Worm (Caenorhabditis elegans): ENCODE data around the gene mex-6.

Gene mex-6

DNA sequence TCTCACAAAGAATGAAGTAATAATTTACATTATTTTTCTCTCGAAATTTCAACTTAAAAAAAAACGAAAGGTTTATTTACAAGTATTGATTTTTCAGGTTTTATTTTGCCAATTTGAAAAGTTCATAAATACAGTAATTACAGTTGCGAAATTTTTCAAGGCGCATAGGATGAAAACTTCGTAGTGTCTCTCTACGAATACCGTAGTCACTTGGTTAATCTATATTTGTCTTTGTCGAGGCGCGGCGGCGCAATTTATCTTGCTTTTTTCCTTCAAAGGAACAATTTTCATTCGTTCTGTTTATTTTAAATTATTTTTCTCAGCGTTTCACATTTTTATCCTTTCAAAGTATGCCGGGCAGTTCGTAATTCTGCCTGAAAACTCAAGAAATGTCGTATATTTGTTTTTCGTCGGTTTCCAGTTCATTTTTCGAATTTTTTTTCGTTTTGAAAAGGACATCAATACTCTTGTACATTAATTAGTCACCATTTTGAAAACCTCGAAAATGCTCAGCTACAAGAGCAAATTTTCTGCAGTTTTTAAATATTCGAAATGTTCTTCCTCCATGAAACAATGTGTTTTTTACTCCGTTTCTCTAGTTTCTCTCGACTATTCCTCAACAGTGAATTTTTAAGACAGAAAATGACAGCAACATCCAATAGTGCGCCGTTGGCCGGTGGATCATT is at the start of gene mex-6:
Gene mex-6 (plus strand): TSS at position 636 of the 686 bp plus-strand sequence.
- TF ChIP-seq pes-1 (GFP tag; IDR thresholded peaks at IDR 0.05) (no peak), hnd-1 (tag; optimal IDR thresholded peaks at IDR 0.05) (no peak)

DNA sequence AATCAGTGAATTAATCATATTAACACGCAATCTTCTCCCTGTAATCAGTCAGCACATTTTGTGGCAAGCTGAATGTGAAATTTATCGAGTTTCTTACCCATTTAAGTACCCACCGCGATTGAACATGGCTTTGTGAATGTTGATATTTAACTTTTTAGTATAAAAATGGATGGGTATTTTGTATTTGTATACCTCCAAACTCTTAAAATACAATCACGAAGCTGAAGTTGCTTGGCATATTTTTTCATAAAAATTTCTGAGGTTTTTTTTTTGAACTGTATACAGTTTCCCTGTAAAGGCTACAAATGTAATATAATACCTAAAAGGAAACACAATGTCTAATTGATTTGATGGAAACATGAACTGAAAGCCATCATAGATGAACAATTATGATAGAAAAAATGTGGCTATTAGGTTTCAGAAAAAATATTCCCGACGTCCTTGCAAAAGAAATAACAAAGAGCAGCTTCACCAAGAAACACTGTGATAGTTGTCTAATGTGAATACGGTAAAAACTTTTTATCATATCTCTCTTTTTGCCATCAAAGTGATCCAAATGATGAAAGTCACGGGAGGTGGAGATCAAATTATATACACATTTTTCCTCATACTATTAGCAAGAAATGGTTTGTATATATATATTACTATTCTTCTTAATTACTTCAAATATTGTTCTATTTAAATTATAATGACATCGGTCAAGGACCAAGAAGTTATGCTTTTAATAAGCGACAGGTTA is 49.4 kb upstream of the mex-6 start, which contains the start of the genes chil-25 and chil-26:
Gene chil-25 (minus strand): TSS at position 101 of the 739 bp plus-strand sequence.
Gene chil-26 (plus strand): TSS at position 689 of the 739 bp plus-strand sequence.
- TF ChIP-seq ceh-13 (GFP tag; optimal IDR thresholded peaks at IDR 0.05) (no peak), B0310.2 (tag; optimal IDR thresholded peaks at IDR 0.05) (no peak), aly-1 (tag; optimal IDR thresholded peaks at IDR 0.05) (no peak), F13C5.2 (tag; optimal IDR thresholded peaks at IDR 0.05) (no peak), tbx-11 (GFP tag; IDR thresholded peaks at IDR 0.05) (no peak)

DNA sequence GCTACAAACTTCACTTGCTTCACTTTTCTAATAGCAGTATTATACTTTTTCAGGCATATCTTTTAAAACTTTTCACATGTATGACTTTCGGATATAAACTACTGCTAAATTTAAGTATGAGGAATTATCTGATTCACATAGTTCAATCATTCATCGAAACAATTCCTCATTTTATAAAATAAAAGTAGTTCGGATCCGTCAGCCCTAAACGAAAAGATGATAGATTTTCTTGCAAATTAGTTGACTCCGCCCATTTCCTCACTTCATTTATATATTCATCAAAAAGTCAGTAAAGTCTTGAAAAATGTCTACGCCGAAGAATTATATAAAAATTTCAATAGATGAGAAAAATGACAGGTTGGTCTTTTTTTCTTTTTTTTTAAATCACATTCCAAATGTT is 46.4 kb upstream of the mex-6 start, which contains the start of gene chil-27:
Gene chil-27 (plus strand): TSS at position 301 of the 400 bp plus-strand sequence.
- TF ChIP-seq B0310.2 (tag; optimal IDR thresholded peaks at IDR 0.05) (no peak), hnd-1 (tag; optimal IDR thresholded peaks at IDR 0.05) (no peak), scrt-1 (GFP tag; IDR thresholded peaks at IDR 0.05) (no peak), aly-1 (tag; optimal IDR thresholded peaks at IDR 0.05) (no peak), pes-1 (GFP tag; IDR thresholded peaks at IDR 0.05) (no peak), ets-7 (tag; optimal IDR thresholded peaks at IDR 0.05) (no peak), sea-1 (GFP tag; conservative IDR thresholded peaks at IDR 0.05) (no peak)

DNA sequence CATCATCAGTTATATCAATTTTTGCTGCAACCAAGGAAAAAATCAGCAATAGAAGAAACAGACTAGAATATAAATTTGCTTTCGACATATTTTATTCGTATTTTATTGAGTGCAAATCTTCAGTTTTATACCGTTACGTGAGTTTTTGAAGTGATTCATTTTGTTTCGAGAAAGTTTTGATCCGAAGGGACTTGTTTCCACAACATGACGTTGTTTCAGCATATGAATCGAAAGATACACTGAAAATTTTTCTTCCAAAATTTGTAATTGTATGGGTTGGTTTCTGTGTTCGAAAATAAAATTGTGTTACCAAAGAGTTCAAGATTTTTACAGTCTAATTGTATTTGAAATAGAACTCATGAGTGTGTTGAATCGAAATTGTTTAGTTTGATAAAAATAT is 44.0 kb upstream of the mex-6 start, which contains the start of gene T19H5.7:
Gene T19H5.7 (minus strand): TSS at position 101 of the 400 bp plus-strand sequence.
- TF ChIP-seq hmbx-1 (tag; optimal IDR thresholded peaks at IDR 0.05) (no peak), hmg-4 (GFP tag; optimal IDR thresholded peaks at IDR 0.05) (no peak), F13C5.2 (tag; optimal IDR thresholded peaks at IDR 0.05) (no peak), ets-7 (tag; optimal IDR thresholded peaks at IDR 0.05) (no peak), aly-1 (tag; optimal IDR thresholded peaks at IDR 0.05) (no peak), flt-1 (GFP tag; IDR thresholded peaks at IDR 0.05) (no peak), sea-1 (GFP tag; conservative IDR thresholded peaks at IDR 0.05) (no peak), hnd-1 (tag; optimal IDR thresholded peaks at IDR 0.05) (no peak), pes-1 (GFP tag; IDR thresholded peaks at IDR 0.05) (no peak), ceh-13 (GFP tag; optimal IDR thresholded peaks at IDR 0.05) (no peak), scrt-1 (GFP tag; IDR thresholded peaks at IDR 0.05) (no peak), ama-1 (optimal IDR thresholded peaks at IDR 0.05) (no peak), B0310.2 (tag; optimal IDR thresholded peaks at IDR 0.05) (no peak), tbx-11 (GFP tag; IDR thresholded peaks at IDR 0.05) (no peak), tra-4 (tag; optimal IDR thresholded peaks at IDR 0.05) (no peak), ceh-36 (tag; optimal IDR thresholded peaks at IDR 0.05) (no peak), tbx-37 (GFP tag; conservative IDR thresholded peaks at IDR 0.05) (no peak)

DNA sequence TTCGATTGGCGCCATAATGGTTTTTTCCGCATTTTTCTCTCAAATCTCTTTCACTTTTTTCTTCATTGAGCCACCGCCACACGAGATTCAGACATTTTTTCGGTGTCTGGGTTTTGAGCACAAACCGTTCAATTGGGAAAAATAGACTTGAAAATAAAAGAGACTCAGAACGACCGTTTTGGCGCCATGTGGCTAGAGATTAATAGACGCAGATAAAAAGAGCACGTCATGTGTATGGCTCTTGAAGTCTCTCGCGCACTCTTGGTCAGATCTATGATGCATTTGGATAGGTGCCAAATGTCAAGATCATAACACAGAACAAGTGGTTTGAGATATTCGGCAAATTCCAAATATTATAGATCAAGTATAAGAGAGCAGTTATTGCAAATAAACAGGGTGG is 42.5 kb upstream of the mex-6 start:
- TF ChIP-seq pes-1 (GFP tag; IDR thresholded peaks at IDR 0.05): no peak
- TF ChIP-seq aly-1 (tag; optimal IDR thresholded peaks at IDR 0.05): no peak
- no peak for TF ChIP-seq tra-4 (tag; optimal IDR thresholded peaks at IDR 0.05)
- TF ChIP-seq ceh-36 (tag; optimal IDR thresholded peaks at IDR 0.05): no peak
- TF ChIP-seq tbx-37 (GFP tag; conservative IDR thresholded peaks at IDR 0.05): no peak
- TF ChIP-seq flt-1 (GFP tag; IDR thresholded peaks at IDR 0.05): no peak
- TF ChIP-seq B0310.2 (tag; optimal IDR thresholded peaks at IDR 0.05): no peak
- no peak for TF ChIP-seq hmbx-1 (tag; optimal IDR thresholded peaks at IDR 0.05)
- TF ChIP-seq hnd-1 (tag; optimal IDR thresholded peaks at IDR 0.05): no peak

DNA sequence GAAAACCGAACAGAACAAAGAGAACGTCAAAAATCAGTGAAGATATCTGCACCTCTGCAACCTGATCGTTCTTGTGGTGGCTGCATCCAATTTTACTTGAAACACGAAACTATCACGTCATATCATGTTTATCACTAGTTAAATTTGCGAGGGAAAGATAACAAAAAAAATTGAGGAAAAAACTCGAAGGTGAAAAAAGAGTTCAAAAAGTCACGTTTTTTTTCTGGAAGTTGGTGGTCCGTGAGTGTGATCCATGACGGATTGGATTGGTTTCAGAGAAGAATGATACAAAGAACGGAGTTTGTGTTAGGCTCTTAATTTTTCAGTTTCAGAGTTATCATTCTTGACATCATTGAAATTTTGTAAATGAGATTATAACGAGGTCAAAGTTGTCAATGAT is 41.4 kb upstream of the mex-6 start:
- TF ChIP-seq tbx-11 (GFP tag; IDR thresholded peaks at IDR 0.05) (no peak), hmg-4 (GFP tag; optimal IDR thresholded peaks at IDR 0.05) (no peak), tbx-37 (GFP tag; conservative IDR thresholded peaks at IDR 0.05) (no peak), ceh-36 (tag; optimal IDR thresholded peaks at IDR 0.05) (no peak), ets-7 (tag; optimal IDR thresholded peaks at IDR 0.05) (no peak), aly-1 (tag; optimal IDR thresholded peaks at IDR 0.05) (no peak), hmbx-1 (tag; optimal IDR thresholded peaks at IDR 0.05) (no peak), sea-1 (GFP tag; conservative IDR thresholded peaks at IDR 0.05) (no peak), pes-1 (GFP tag; IDR thresholded peaks at IDR 0.05) (no peak), flt-1 (GFP tag; IDR thresholded peaks at IDR 0.05) (no peak), ceh-13 (GFP tag; optimal IDR thresholded peaks at IDR 0.05) (no peak)

DNA sequence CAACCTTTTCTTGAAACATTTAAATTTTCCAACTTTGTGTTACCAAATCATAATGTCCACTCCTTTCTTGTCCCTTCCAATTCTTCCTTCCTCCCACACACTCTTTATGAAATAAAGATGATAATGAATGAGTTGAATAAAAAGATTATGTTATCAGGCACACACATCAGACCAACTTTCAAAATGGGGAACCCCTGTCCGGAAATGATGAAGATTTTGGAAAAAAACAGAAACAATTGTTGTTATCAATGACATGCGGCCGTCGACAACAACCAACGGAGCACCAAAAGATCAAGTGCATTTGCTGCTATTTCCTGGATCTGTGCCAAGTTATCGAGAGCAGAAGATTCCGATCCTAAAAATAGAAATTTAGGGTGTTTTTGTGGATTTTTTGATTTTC is 40.6 kb upstream of the mex-6 start:
- no peak for TF ChIP-seq tbx-37 (GFP tag; conservative IDR thresholded peaks at IDR 0.05)
- no peak for TF ChIP-seq tbx-11 (GFP tag; IDR thresholded peaks at IDR 0.05)
- TF ChIP-seq ama-1 (optimal IDR thresholded peaks at IDR 0.05): no peak
- no peak for TF ChIP-seq scrt-1 (GFP tag; IDR thresholded peaks at IDR 0.05)
- TF ChIP-seq hnd-1 (tag; optimal IDR thresholded peaks at IDR 0.05): no peak
- TF ChIP-seq F13C5.2 (tag; optimal IDR thresholded peaks at IDR 0.05): no peak
- no peak for TF ChIP-seq flt-1 (GFP tag; IDR thresholded peaks at IDR 0.05)
- TF ChIP-seq tra-4 (tag; optimal IDR thresholded peaks at IDR 0.05): no peak
- no peak for TF ChIP-seq ceh-13 (GFP tag; optimal IDR thresholded peaks at IDR 0.05)
- TF ChIP-seq hmbx-1 (tag; optimal IDR thresholded peaks at IDR 0.05): no peak
- TF ChIP-seq ceh-36 (tag; optimal IDR thresholded peaks at IDR 0.05): no peak
- no peak for TF ChIP-seq pes-1 (GFP tag; IDR thresholded peaks at IDR 0.05)
- TF ChIP-seq ets-7 (tag; optimal IDR thresholded peaks at IDR 0.05): no peak
- no peak for TF ChIP-seq sea-1 (GFP tag; conservative IDR thresholded peaks at IDR 0.05)
- TF ChIP-seq aly-1 (tag; optimal IDR thresholded peaks at IDR 0.05): no peak
- TF ChIP-seq hmg-4 (GFP tag; optimal IDR thresholded peaks at IDR 0.05): no peak
- TF ChIP-seq B0310.2 (tag; optimal IDR thresholded peaks at IDR 0.05): no peak
